Worm (Caenorhabditis elegans): Measurements from ENCODE around the gene ZK632.9.

Gene ZK632.9

ce11 chrIII:9782483-9783081 lies 42.6 kb downstream of the ZK632.9 start, which contains the start of gene R10E11.6:
Gene R10E11.6 (plus strand): TSS chrIII:9783006.
- TF ChIP-seq ZK546.5 (tag; optimal IDR thresholded peaks at IDR 0.05) (no peak), lin-11 (tag; optimal IDR thresholded peaks at IDR 0.05) (no peak), nhr-21 (tag; optimal IDR thresholded peaks at IDR 0.05) (no peak), lin-13 (GFP tag; optimal IDR thresholded peaks at IDR 0.05) (no peak), nhr-129 (tag; optimal IDR thresholded peaks at IDR 0.05) (no peak), nhr-237 (tag; optimal IDR thresholded peaks at IDR 0.05) (no peak)

DNA sequence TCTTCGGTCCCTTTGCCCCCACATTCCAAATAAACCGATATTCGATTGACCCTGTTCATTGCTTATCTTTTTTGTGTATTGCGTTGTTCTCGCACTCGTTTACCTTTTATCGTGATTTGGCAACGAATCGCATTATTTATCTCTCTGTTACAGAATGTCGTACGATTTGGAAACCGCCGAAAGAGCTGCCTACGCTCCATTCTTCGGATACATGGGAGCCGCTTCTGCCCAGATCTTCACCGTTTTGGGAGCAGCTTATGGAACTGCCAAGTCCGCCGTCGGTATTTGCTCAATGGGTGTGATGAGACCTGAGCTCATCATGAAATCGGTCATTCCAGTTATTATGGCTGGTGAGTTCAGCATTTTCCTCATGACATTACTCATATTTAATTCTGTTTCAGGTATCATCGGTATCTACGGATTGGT lies 43.2 kb downstream of the ZK632.9 start, which contains the start of gene vha-2:
Gene vha-2 (plus strand): TSS at position 154 of the 426 bp plus-strand sequence.
- TF ChIP-seq unc-39 (tag; optimal IDR thresholded peaks at IDR 0.05) (no peak), nhr-129 (tag; optimal IDR thresholded peaks at IDR 0.05) (peak; percentile 1), nhr-6 (tag; optimal IDR thresholded peaks at IDR 0.05) (no peak), ztf-4 (tag; optimal IDR thresholded peaks at IDR 0.05) (no peak), sma-9 (GFP tag; optimal IDR thresholded peaks at IDR 0.05) (no peak), sma-9 (tag; optimal IDR thresholded peaks at IDR 0.05) (no peak), Y55F3AM.14 (GFP tag; optimal IDR thresholded peaks at IDR 0.05) (no peak), zag-1 (tag; optimal IDR thresholded peaks at IDR 0.05) (no peak), nhr-77 (tag; optimal IDR thresholded peaks at IDR 0.05) (no peak), dmd-4 (tag; optimal IDR thresholded peaks at IDR 0.05) (no peak), crh-2 (tag; optimal IDR thresholded peaks at IDR 0.05) (no peak), skn-1 (tag; optimal IDR thresholded peaks at IDR 0.05) (no peak), ztf-1 (GFP tag; conservative IDR thresholded peaks at IDR 0.05) (no peak), fos-1 (tag; optimal IDR thresholded peaks at IDR 0.05) (peak; percentile 29), ZK546.5 (tag; optimal IDR thresholded peaks at IDR 0.05) (no peak), nhr-12 (tag; optimal IDR thresholded peaks at IDR 0.05) (no peak), mdl-1 (tag; optimal IDR thresholded peaks at IDR 0.05) (no peak), nhr-11 (tag; optimal IDR thresholded peaks at IDR 0.05) (no peak), lin-11 (tag; optimal IDR thresholded peaks at IDR 0.05) (peak; percentile 22), sma-3 (GFP tag; optimal IDR thresholded peaks at IDR 0.05) (peak; percentile 15), ama-1 (optimal IDR thresholded peaks at IDR 0.05) (no peak), ceh-16 (tag; optimal IDR thresholded peaks at IDR 0.05) (no peak), blmp-1 (tag; optimal IDR thresholded peaks at IDR 0.05; ENCODE audit: insufficient read depth) (no peak)

ce11 chrIII:9780665-9781304 lies 44.4 kb downstream of the ZK632.9 start, which contains the start of gene vha-1:
Gene vha-1 (plus strand): TSS chrIII:9781254.
- TF ChIP-seq nhr-77 (tag; optimal IDR thresholded peaks at IDR 0.05) (no peak), alr-1 (tag; optimal IDR thresholded peaks at IDR 0.05) (no peak), lin-39 (tag; optimal IDR thresholded peaks at IDR 0.05) (no peak), gmeb-1 (tag; optimal IDR thresholded peaks at IDR 0.05) (peak; percentile 79), ztf-4 (tag; optimal IDR thresholded peaks at IDR 0.05) (peak; percentile 65), dmd-4 (tag; optimal IDR thresholded peaks at IDR 0.05) (no peak), ztf-1 (GFP tag; conservative IDR thresholded peaks at IDR 0.05) (no peak), nhr-129 (tag; optimal IDR thresholded peaks at IDR 0.05) (peak; percentile 88), elt-1 (tag; optimal IDR thresholded peaks at IDR 0.05) (no peak), mdl-1 (tag; optimal IDR thresholded peaks at IDR 0.05) (peak in 1 of 2 experiments; percentile 41), nhr-12 (tag; optimal IDR thresholded peaks at IDR 0.05) (no peak), sma-3 (GFP tag; optimal IDR thresholded peaks at IDR 0.05) (peak; percentile 83), elt-3 (tag; optimal IDR thresholded peaks at IDR 0.05) (no peak), nhr-11 (tag; optimal IDR thresholded peaks at IDR 0.05) (no peak), ceh-16 (tag; optimal IDR thresholded peaks at IDR 0.05) (no peak), nhr-10 (tag; optimal IDR thresholded peaks at IDR 0.05) (no peak), R02D3.7 (tag; optimal IDR thresholded peaks at IDR 0.05) (peak; percentile 11), fos-1 (tag; optimal IDR thresholded peaks at IDR 0.05) (peak; percentile 99), lsy-2 (tag; optimal IDR thresholded peaks at IDR 0.05) (peak; percentile 78 to 94), ceh-82 (tag; optimal IDR thresholded peaks at IDR 0.05) (peak; percentile 55), snpc-4 (tag; optimal IDR thresholded peaks at IDR 0.05) (peak; percentile 53), sma-9 (GFP tag; optimal IDR thresholded peaks at IDR 0.05) (peak; percentile 40), sma-9 (tag; optimal IDR thresholded peaks at IDR 0.05) (no peak), ZK546.5 (tag; optimal IDR thresholded peaks at IDR 0.05) (peak; percentile 42), aly-2 (tag; optimal IDR thresholded peaks at IDR 0.05) (no peak), zag-1 (tag; optimal IDR thresholded peaks at IDR 0.05) (peak; percentile 69), unc-55 (GFP tag; optimal IDR thresholded peaks at IDR 0.05) (peak; percentile 97), C34F6.9 (tag; optimal IDR thresholded peaks at IDR 0.05) (peak; percentile 98), nhr-237 (tag; optimal IDR thresholded peaks at IDR 0.05) (no peak), blmp-1 (tag; optimal IDR thresholded peaks at IDR 0.05; ENCODE audit: insufficient read depth) (peak; percentile 56), nhr-21 (tag; optimal IDR thresholded peaks at IDR 0.05) (peak; percentile 81), skn-1 (tag; optimal IDR thresholded peaks at IDR 0.05) (no peak), F13H6.1 (tag; optimal IDR thresholded peaks at IDR 0.05) (peak; percentile 74), mbf-1 (tag; optimal IDR thresholded peaks at IDR 0.05) (no peak), ama-1 (optimal IDR thresholded peaks at IDR 0.05) (peak; percentile 78), egl-27 (tag; optimal IDR thresholded peaks at IDR 0.05) (peak; percentile 46), unc-62 (GFP tag; optimal IDR thresholded peaks at IDR 0.05) (no peak), mab-5 (tag; optimal IDR thresholded peaks at IDR 0.05) (peak; percentile 43), Y55F3AM.14 (GFP tag; optimal IDR thresholded peaks at IDR 0.05) (no peak), crh-2 (tag; optimal IDR thresholded peaks at IDR 0.05) (peak; percentile 95), lin-11 (tag; optimal IDR thresholded peaks at IDR 0.05) (peak; percentile 67), unc-39 (tag; optimal IDR thresholded peaks at IDR 0.05) (no peak)

Measured in whole organism, L2 larva.